Fruit fly (Drosophila melanogaster) whole organism, embryonic: Measurements from ENCODE around the gene Jon25Bi.

ENCODE experiments used
- Abd-B ChIP-seq: fragments of 200-800 bp; sonication (Bioruptor generic); optimal IDR thresholded peaks from 2 replicates; lab custom pipeline; 2018; ENCODE audit warnings: missing biosample characterization, mild to moderate bottlenecking, missing genetic modification characterization, moderate library complexity
- Aef1 ChIP-seq: fragments of 200-800 bp; sonication (Bioruptor generic); IDR thresholded peaks from 3 replicates; pipeline ENCODE4 v1.3.6; 2022; ENCODE audit warnings: missing biosample characterization, missing genetic modification characterization
- Asciz ChIP-seq: fragments of 200-800 bp; sonication (Bioruptor generic); optimal IDR thresholded peaks from 2 replicates; lab custom pipeline; 2017; ENCODE audit warnings: missing biosample characterization, mild to moderate bottlenecking, missing genetic modification characterization, missing genetic modification reagents
- B-H1 ChIP-seq: fragments of 200-800 bp; sonication (Bioruptor generic); IDR thresholded peaks from 3 replicates; pipeline ENCODE4 v1.3.6; 2022; ENCODE audit warnings: missing biosample characterization, missing genetic modification characterization
- CG11398 ChIP-seq: fragments of 200-800 bp; sonication (Bioruptor generic); optimal IDR thresholded peaks from 2 replicates; lab custom pipeline; 2016; ENCODE audit warnings: missing biosample characterization, missing genetic modification characterization
- CG12236 ChIP-seq: fragments of 200-800 bp; sonication (Bioruptor generic); optimal IDR thresholded peaks from 2 replicates; lab custom pipeline; 2016; ENCODE audit warnings: missing biosample characterization, missing genetic modification characterization
- CG14050 ChIP-seq: fragments of 200-800 bp; sonication (Bioruptor generic); IDR thresholded peaks from 3 replicates; pipeline ENCODE4 v1.3.6; 2022; ENCODE audit warnings: missing biosample characterization, missing genetic modification characterization
- CG14667 ChIP-seq: fragments of 200-800 bp; sonication (Bioruptor generic); IDR thresholded peaks from 2 replicates; pipeline ENCODE4 v1.3.6; 2022; ENCODE audit warnings: missing biosample characterization, missing genetic modification characterization
- CG15011 ChIP-seq: fragments of 200-800 bp; sonication (Bioruptor generic); optimal IDR thresholded peaks from 3 replicates; lab custom pipeline; 2018; ENCODE audit warnings: missing biosample characterization, mild to moderate bottlenecking, missing genetic modification characterization
- CG17385 ChIP-seq: fragments of 200-800 bp; sonication (Bioruptor generic); optimal IDR thresholded peaks from 3 replicates; lab custom pipeline; 2018; ENCODE audit warnings: missing biosample characterization, mild to moderate bottlenecking, missing genetic modification characterization
- CG17829 ChIP-seq: fragments of 200-800 bp; optimal IDR thresholded peaks from 2 replicates; lab custom pipeline; 2019; ENCODE audit warnings: missing biosample characterization, mild to moderate bottlenecking, missing genetic modification characterization, moderate library complexity
- CG17912 ChIP-seq: fragments of 200-800 bp; sonication (Bioruptor generic); optimal IDR thresholded peaks from 2 replicates; lab custom pipeline; 2018; ENCODE audit warnings: missing biosample characterization, mild to moderate bottlenecking, missing genetic modification characterization
- CG2116 ChIP-seq: fragments of 200-800 bp; sonication (Bioruptor generic); optimal IDR thresholded peaks from 3 replicates; lab custom pipeline; 2018; ENCODE audit warnings: missing biosample characterization, mild to moderate bottlenecking, missing genetic modification characterization
- CG2875 ChIP-seq: fragments of 200-800 bp; sonication (Bioruptor generic); optimal IDR thresholded peaks from 2 replicates; lab custom pipeline; 2017; ENCODE audit warnings: missing biosample characterization, mild to moderate bottlenecking, missing genetic modification characterization, missing genetic modification reagents
- CG33557 ChIP-seq: fragments of 200-800 bp; sonication (Bioruptor generic); optimal IDR thresholded peaks from 2 replicates; lab custom pipeline; 2019; ENCODE audit warnings: missing biosample characterization, mild to moderate bottlenecking, missing genetic modification characterization, moderate library complexity
- CG8924 ChIP-seq: fragments of 200-800 bp; optimal IDR thresholded peaks from 3 replicates; lab custom pipeline; 2019; ENCODE audit warnings: missing biosample characterization, mild to moderate bottlenecking, missing genetic modification characterization, moderate library complexity
- CG9932 ChIP-seq: fragments of 200-800 bp; sonication (Bioruptor generic); IDR thresholded peaks from 2 replicates; pipeline ENCODE4 v1.3.6; 2022; ENCODE audit warnings: missing biosample characterization, missing genetic modification characterization
- Camta ChIP-seq: fragments of 200-800 bp; sonication (Bioruptor generic); optimal IDR thresholded peaks from 2 replicates; lab custom pipeline; 2016; ENCODE audit warnings: missing biosample characterization, missing genetic modification characterization
- CkIIα-i1 ChIP-seq: fragments of 200-800 bp; sonication (Bioruptor generic); IDR thresholded peaks from 2 replicates; pipeline ENCODE4 v1.3.6; 2022; ENCODE audit warnings: missing biosample characterization, missing genetic modification characterization
- D19A ChIP-seq: fragments of 200-800 bp; optimal IDR thresholded peaks from 3 replicates; lab custom pipeline; 2019; ENCODE audit warnings: missing biosample characterization, mild to moderate bottlenecking, missing genetic modification characterization, moderate library complexity
- Dad ChIP-seq: fragments of 200-800 bp; sonication (Bioruptor generic); optimal IDR thresholded peaks from 3 replicates; lab custom pipeline; 2016; ENCODE audit warnings: missing biosample characterization, missing genetic modification characterization
- Dip2 ChIP-seq: fragments of 200-800 bp; sonication (Bioruptor generic); IDR thresholded peaks from 2 replicates; pipeline ENCODE4 v1.3.6; 2022; ENCODE audit warnings: missing biosample characterization, missing genetic modification characterization
- ERR ChIP-seq: fragments of 200-800 bp; sonication (Bioruptor generic); optimal IDR thresholded peaks from 2 replicates; lab custom pipeline; 2016; ENCODE audit warnings: missing biosample characterization, missing genetic modification characterization
- H15 ChIP-seq: fragments of 200-800 bp; sonication (Bioruptor generic); IDR thresholded peaks from 3 replicates; pipeline ENCODE4 v1.3.6; 2022; ENCODE audit warnings: missing biosample characterization, missing genetic modification characterization
- HLHmδ ChIP-seq: fragments of 200-800 bp; sonication (Bioruptor generic); optimal IDR thresholded peaks from 2 replicates; lab custom pipeline; 2018; ENCODE audit warnings: missing biosample characterization, mild to moderate bottlenecking, missing genetic modification characterization, moderate library complexity
- HmgZ ChIP-seq: fragments of 200-800 bp; sonication (Bioruptor generic); optimal IDR thresholded peaks from 2 replicates; lab custom pipeline; 2018; ENCODE audit warnings: missing biosample characterization, mild to moderate bottlenecking, missing genetic modification characterization
- Lim3 ChIP-seq: fragments of 200-800 bp; sonication (Bioruptor generic); IDR thresholded peaks from 2 replicates; pipeline ENCODE4 v1.3.6; 2022; ENCODE audit warnings: missing biosample characterization, missing genetic modification characterization
- Optix ChIP-seq: fragments of 200-800 bp; sonication (Bioruptor generic); IDR thresholded peaks from 3 replicates; pipeline ENCODE4 v1.3.6; 2022; ENCODE audit warnings: missing biosample characterization, missing genetic modification characterization
- Scr ChIP-seq: fragments of 200-800 bp; sonication (Bioruptor generic); IDR thresholded peaks from 2 replicates; pipeline ENCODE4 v1.3.6; 2022; ENCODE audit warnings: missing biosample characterization, missing genetic modification characterization; ENCODE audit not compliant: partially characterized antibody
- Vsx1 ChIP-seq: fragments of 200-800 bp; sonication (Bioruptor generic); optimal IDR thresholded peaks from 2 replicates; lab custom pipeline; 2017; ENCODE audit warnings: missing biosample characterization, mild to moderate bottlenecking, missing genetic modification characterization, missing genetic modification reagents
- br ChIP-seq: fragments of >200 bp; optimal IDR thresholded peaks from 2 replicates; lab custom pipeline; 2017
- corto ChIP-seq: fragments of 200-800 bp; sonication (Bioruptor generic); optimal IDR thresholded peaks from 2 replicates; lab custom pipeline; 2016; ENCODE audit warnings: missing biosample characterization, mild to moderate bottlenecking, missing genetic modification characterization, moderate library complexity
- dpn ChIP-seq, 2 experiments: fragments of 200-800 bp; sonication (Bioruptor generic); optimal IDR thresholded peaks; 3 replicates each; lab custom pipeline; 2016; ENCODE audit warnings: missing biosample characterization in 2 of 2, missing genetic modification characterization in 2 of 2
- eyg ChIP-seq: fragments of 200-800 bp; sonication (Bioruptor generic); optimal IDR thresholded peaks from 3 replicates; lab custom pipeline; 2016; ENCODE audit warnings: missing biosample characterization, missing genetic modification characterization
- gce ChIP-seq: fragments of 200-800 bp; sonication (Bioruptor generic); IDR thresholded peaks from 3 replicates; pipeline ENCODE4 v1.3.6; 2022; ENCODE audit warnings: missing biosample characterization, missing genetic modification characterization
- gfzf ChIP-seq: fragments of 200-800 bp; sonication (Bioruptor generic); optimal IDR thresholded peaks from 2 replicates; lab custom pipeline; 2016; ENCODE audit warnings: missing biosample characterization, mild to moderate bottlenecking, missing genetic modification characterization, moderate library complexity
- gsb-n ChIP-seq: fragments of 200-800 bp; sonication (Bioruptor generic); optimal IDR thresholded peaks from 3 replicates; lab custom pipeline; 2018; ENCODE audit warnings: missing biosample characterization, mild to moderate bottlenecking, missing genetic modification characterization
- jigr1 ChIP-seq: fragments of 200-800 bp; sonication (Bioruptor generic); IDR thresholded peaks from 3 replicates; pipeline ENCODE4 v1.3.6; 2022; ENCODE audit warnings: missing biosample characterization, missing genetic modification characterization
- kah ChIP-seq: fragments of 200-800 bp; sonication (Bioruptor generic); optimal IDR thresholded peaks from 2 replicates; lab custom pipeline; 2018; ENCODE audit warnings: missing biosample characterization, mild to moderate bottlenecking, missing genetic modification characterization
- onecut ChIP-seq: fragments of 200-800 bp; sonication (Bioruptor generic); IDR thresholded peaks from 2 replicates; pipeline ENCODE4 v1.3.6; 2022; ENCODE audit warnings: missing biosample characterization, missing genetic modification characterization
- pb ChIP-seq: fragments of 200-800 bp; sonication (Bioruptor generic); optimal IDR thresholded peaks from 3 replicates; lab custom pipeline; 2016; ENCODE audit warnings: missing biosample characterization, missing genetic modification characterization
- peb ChIP-seq: fragments of 200-800 bp; sonication (Bioruptor generic); IDR thresholded peaks from 2 replicates; pipeline ENCODE4 v1.3.6; 2022; ENCODE audit warnings: missing biosample characterization, missing genetic modification characterization
- repo ChIP-seq: fragments of 200-800 bp; sonication (Bioruptor generic); optimal IDR thresholded peaks from 2 replicates; lab custom pipeline; 2016; ENCODE audit warnings: missing biosample characterization, missing genetic modification characterization
- ro ChIP-seq: fragments of 200-800 bp; sonication (Bioruptor generic); IDR thresholded peaks from 2 replicates; pipeline ENCODE4 v1.3.6; 2022; ENCODE audit warnings: missing biosample characterization, missing genetic modification characterization
- run ChIP-seq: fragments of 200-800 bp; sonication (Bioruptor generic); optimal IDR thresholded peaks from 3 replicates; lab custom pipeline; 2018; ENCODE audit warnings: missing biosample characterization, mild to moderate bottlenecking, missing genetic modification characterization
- slbo ChIP-seq: fragments of 200-800 bp; sonication (Bioruptor generic); IDR thresholded peaks from 2 replicates; pipeline ENCODE4 v1.3.6; 2022; ENCODE audit warnings: missing biosample characterization, missing genetic modification characterization
- slou ChIP-seq: fragments of 200-800 bp; sonication (Bioruptor generic); optimal IDR thresholded peaks from 3 replicates; lab custom pipeline; 2016; ENCODE audit warnings: missing biosample characterization, missing genetic modification characterization
- sqz ChIP-seq: fragments of 200-800 bp; sonication (Bioruptor generic); optimal IDR thresholded peaks from 3 replicates; lab custom pipeline; 2018; ENCODE audit warnings: missing biosample characterization, mild to moderate bottlenecking, missing genetic modification characterization
- sr ChIP-seq: fragments of 200-800 bp; sonication (Bioruptor generic); IDR thresholded peaks from 3 replicates; pipeline ENCODE4 v1.3.6; 2022; ENCODE audit warnings: missing biosample characterization, missing genetic modification characterization
- vvl ChIP-seq: fragments of 200-800 bp; sonication (Bioruptor generic); IDR thresholded peaks from 2 replicates; pipeline ENCODE4 v1.3.6; 2022; ENCODE audit warnings: missing biosample characterization, missing genetic modification characterization
- wdn ChIP-seq: fragments of 200-800 bp; sonication (Bioruptor generic); IDR thresholded peaks from 2 replicates; pipeline ENCODE4 v1.3.6; 2022; ENCODE audit warnings: missing biosample characterization, missing genetic modification characterization

Jon25Bi gene

dm6 chr2L:4981278-4981966 lies 26.5 kb upstream of the Jon25Bi start, which contains the start of the genes CG8892 and CG34126 (continued):
- TF ChIP-seq CG17912 (GFP tag; lab: Kevin White, UChicago) (peak; percentile 82), Optix (GFP tag; lab: Robert Waterston, UW) (peak; percentile 92), Camta (GFP tag; lab: Kevin White, UChicago) (peak; percentile 97), slbo (GFP tag; lab: Robert Waterston, UW) (peak; percentile 98), Asciz (GFP tag; lab: Kevin White, UChicago) (peak; percentile 93), CG12236 (peak; percentile 87), onecut (peak; percentile 87), CG17829 (tag; lab: Kevin White, UChicago) (peak; percentile 98), gfzf (GFP tag; lab: Kevin White, UChicago) (peak; percentile 28), HLHmδ (GFP tag; lab: Kevin White, UChicago) (no peak), Vsx1 (GFP tag; lab: Kevin White, UChicago) (peak; percentile 86), H15 (GFP tag; lab: Robert Waterston, UW) (peak; percentile 96), vvl (GFP tag; lab: Robert Waterston, UW) (peak; percentile 96), Dip2 (GFP tag; lab: Robert Waterston, UW) (peak; percentile 71), Dad (GFP tag; lab: Kevin White, UChicago) (peak; percentile 96), gce (GFP tag; lab: Robert Waterston, UW) (peak; percentile 78; the same call in 2 of the 3 replicates), CG17385 (GFP tag; lab: Kevin White, UChicago) (peak; percentile 93), ERR (peak; percentile 87), sqz (GFP tag; lab: Kevin White, UChicago) (peak; percentile 94), B-H1 (GFP tag; lab: Robert Waterston, UW) (peak; percentile 94), CG9932 (GFP tag; lab: Robert Waterston, UW) (peak; percentile 99), Scr (GFP tag; lab: Robert Waterston, UW) (peak; percentile 24; the same call in 1 of the 2 replicates), repo (GFP tag; lab: Kevin White, UChicago) (peak; percentile 91), CkIIα-i1 (peak; percentile 83; the same call in 1 of the 2 replicates), ro (peak; percentile 93), peb (peak; percentile 93), pb (GFP tag; lab: Kevin White, UChicago) (peak; percentile 85), kah (GFP tag; lab: Kevin White, UChicago) (peak; percentile 87), br (lab: Kevin White, UChicago) (no peak), CG2116 (GFP tag; lab: Kevin White, UChicago) (peak; percentile 87), D19A (peak; percentile 87), CG33557 (GFP tag; lab: Kevin White, UChicago) (peak; percentile 97), sr (peak; percentile 58; the same call in 2 of the 3 replicates), wdn (peak; percentile 90), HmgZ (tag; lab: Kevin White, UChicago) (peak; percentile 98), gsb-n (tag; lab: Kevin White, UChicago) (peak; percentile 93), run (tag; lab: Kevin White, UChicago) (peak; percentile 82), CG14050 (GFP tag; lab: Robert Waterston, UW) (peak; percentile 89), CG15011 (GFP tag; lab: Kevin White, UChicago) (peak; percentile 95), slou (GFP tag; lab: Kevin White, UChicago) (peak; percentile 98), CG2875 (GFP tag; lab: Kevin White, UChicago) (peak; percentile 91), jigr1 (peak; percentile 95), eyg (peak; percentile 92), dpn (GFP tag; optimal IDR thresholded peaks at IDR 0.05; lab: Kevin White, UChicago) (peak; percentile 98), Abd-B (peak; percentile 99), CG8924 (peak; percentile 97), corto (GFP tag; lab: Kevin White, UChicago) (peak; percentile 95), Lim3 (peak; percentile 83), Aef1 (GFP tag; lab: Robert Waterston, UW) (peak; percentile 97), CG11398 (GFP tag; lab: Kevin White, UChicago) (peak; percentile 82), CG14667 (GFP tag; lab: Robert Waterston, UW) (peak; percentile 95)
